Fruit fly (Drosophila melanogaster) whole organism, wandering third instar larva: ENCODE results near the gene CG43093.

ENCODE experiments used
- Mio ChIP-seq: sonication (Bioruptor generic); optimal IDR thresholded peaks from 2 replicates; lab custom pipeline; 2016; ENCODE audit warnings: missing biosample characterization, missing genetic modification characterization
- h ChIP-seq: fragments of 200-800 bp; sonication (Bioruptor generic); optimal IDR thresholded peaks from 3 replicates; lab custom pipeline; 2016; ENCODE audit warnings: missing biosample characterization, mild to moderate bottlenecking, missing genetic modification characterization
- pan ChIP-seq: fragments of >200 bp; optimal IDR thresholded peaks from 2 replicates; lab custom pipeline; 2017
- psq ChIP-seq: fragments of 200-800 bp; sonication (Bioruptor generic); optimal IDR thresholded peaks from 3 replicates; lab custom pipeline; 2017; ENCODE audit warnings: missing biosample characterization, mild to moderate bottlenecking, missing genetic modification characterization, moderate library complexity
- rgr ChIP-seq: fragments of 200-800 bp; sonication (Bioruptor generic); optimal IDR thresholded peaks from 3 replicates; lab custom pipeline; 2016; ENCODE audit warnings: missing biosample characterization, mild to moderate bottlenecking, missing genetic modification characterization
- tai ChIP-seq: sonication (Bioruptor generic); optimal IDR thresholded peaks from 2 replicates; lab custom pipeline; 2016; ENCODE audit warnings: missing biosample characterization, missing genetic modification characterization
- woc ChIP-seq: sonication (Bioruptor generic); optimal IDR thresholded peaks from 2 replicates; lab custom pipeline; 2016; ENCODE audit warnings: missing biosample characterization, mild to moderate bottlenecking, missing genetic modification characterization

- TF ChIP-seq psq (no peak), rgr (GFP tag; lab: Kevin White, UChicago) (no peak), tai (no peak), woc (GFP tag; lab: Kevin White, UChicago) (no peak), h (GFP tag; lab: Kevin White, UChicago) (no peak), Mio (GFP tag; lab: Kevin White, UChicago) (no peak), pan (lab: Kevin White, UChicago) (no peak)
These were observed 540 bp downstream of the CG43093 start, which contains the start of gene CG43092 for dm6 chr3R:22769567-22769966.
